Fruit fly (Drosophila melanogaster): ENCODE measurements around the gene CG14443.
A peak's percentile ranks its signal among the peaks of the same experiment; 100 is the strongest.

Gene CG14443

dm6 chrX:6590681-6591289 is 43.0 kb upstream of the CG14443 start, which contains the start of gene Pat1 (continued):
- TF ChIP-seq CG8319 (GFP tag; optimal IDR thresholded peaks at IDR 0.05) (no peak), topi (GFP tag; optimal IDR thresholded peaks at IDR 0.05) (no peak), salr (GFP tag; optimal IDR thresholded peaks at IDR 0.05) (no peak), CG31627 (GFP tag; optimal IDR thresholded peaks at IDR 0.05) (no peak), Met (GFP tag; optimal IDR thresholded peaks at IDR 0.05) (no peak), CG7368 (GFP tag; optimal IDR thresholded peaks at IDR 0.05) (no peak), OdsH (GFP tag; optimal IDR thresholded peaks at IDR 0.05) (no peak), CG10631 (GFP tag; optimal IDR thresholded peaks at IDR 0.05) (no peak), CG3032 (tag; optimal IDR thresholded peaks at IDR 0.05) (no peak), Hr38 (GFP tag; optimal IDR thresholded peaks at IDR 0.05) (no peak)

- TF ChIP-seq CG6163 (GFP tag; IDR thresholded peaks at IDR 0.05) (peak; percentile 51; the same call in 1 of the 3 replicates), Eip75B (GFP tag; optimal IDR thresholded peaks at IDR 0.05) (peak; percentile 19), CG6792 (GFP tag; optimal IDR thresholded peaks at IDR 0.05) (peak; percentile 9), Eip78C (GFP tag) (peak; percentile 87), ss (GFP tag; optimal IDR thresholded peaks at IDR 0.05) (peak; percentile 18 to 60), Hr38 (GFP tag; optimal IDR thresholded peaks at IDR 0.05) (no peak), CG6808 (GFP tag; optimal IDR thresholded peaks at IDR 0.05) (peak; percentile 24), CG34406 (GFP tag; optimal IDR thresholded peaks at IDR 0.05) (peak; percentile 39), fkh (GFP tag; optimal IDR thresholded peaks at IDR 0.05) (peak; percentile 83), salr (GFP tag; optimal IDR thresholded peaks at IDR 0.05) (peak in 1 of 2 experiments; percentile 4), Ets96B (tag; optimal IDR thresholded peaks at IDR 0.05) (no peak), CG7368 (GFP tag; optimal IDR thresholded peaks at IDR 0.05) (peak; percentile 7), CG16779 (tag; optimal IDR thresholded peaks at IDR 0.05) (no peak), svp (GFP tag) (peak; percentile 76)
Measured at dm6 chrX:6592093-6592492, 41.7 kb upstream of the CG14443 start.

DNA sequence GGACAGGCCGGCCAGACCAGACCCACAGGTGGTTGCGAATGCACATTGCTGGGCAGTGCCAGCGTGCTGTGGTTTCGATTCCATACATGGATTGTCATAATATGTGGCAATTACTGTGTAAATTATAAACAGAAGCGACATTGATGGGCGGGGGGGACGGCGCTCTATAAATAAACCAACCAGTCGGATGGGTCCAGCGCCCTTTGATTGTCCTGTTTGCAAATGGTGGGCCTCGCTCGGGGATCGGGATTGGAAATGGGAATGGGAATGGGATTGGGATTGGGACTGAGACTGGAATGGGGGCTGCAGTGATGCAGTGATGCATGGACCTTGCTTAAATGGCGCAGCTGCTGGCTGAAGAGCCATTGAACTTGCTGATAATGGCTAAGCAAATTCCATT is 41.0 kb upstream of the CG14443 start:
- TF ChIP-seq achi (GFP tag; optimal IDR thresholded peaks at IDR 0.05), result no peak
- no peak for TF ChIP-seq CG8119 (GFP tag; IDR thresholded peaks at IDR 0.05)
- TF ChIP-seq CG9139 (GFP tag; optimal IDR thresholded peaks at IDR 0.05), result peak; percentile 43
- no peak for TF ChIP-seq CG16779 (tag; optimal IDR thresholded peaks at IDR 0.05)
- TF ChIP-seq salr (GFP tag; optimal IDR thresholded peaks at IDR 0.05), result peak in 1 of 2 experiments; percentile 4
- peak; percentile 25 for TF ChIP-seq dsx (GFP tag; optimal IDR thresholded peaks at IDR 0.05; ENCODE audit: poor library complexity, severe bottlenecking)
- TF ChIP-seq Sox14 (GFP tag; optimal IDR thresholded peaks at IDR 0.05), result no peak
- TF ChIP-seq Hr4 (GFP tag; optimal IDR thresholded peaks at IDR 0.05), result no peak
- no peak for TF ChIP-seq CG8632 (GFP tag; optimal IDR thresholded peaks at IDR 0.05)
- peak; percentile 23 for TF ChIP-seq CG6808 (GFP tag; optimal IDR thresholded peaks at IDR 0.05)
- no peak for TF ChIP-seq OdsH (GFP tag; optimal IDR thresholded peaks at IDR 0.05)
- TF ChIP-seq ss (GFP tag; optimal IDR thresholded peaks at IDR 0.05), result peak; percentile 52 to 65
- TF ChIP-seq CG4318 (GFP tag; optimal IDR thresholded peaks at IDR 0.05), result no peak
- TF ChIP-seq CG1621 (tag; optimal IDR thresholded peaks at IDR 0.05), result peak; percentile 29
- TF ChIP-seq CG6163 (GFP tag; IDR thresholded peaks at IDR 0.05), result 0 out of 3 replicates have a peak, but pooled peaks have one; percentile 6
- TF ChIP-seq net (GFP tag; optimal IDR thresholded peaks at IDR 0.05), result no peak
- no peak for TF ChIP-seq lz (GFP tag; optimal IDR thresholded peaks at IDR 0.05)
- TF ChIP-seq spab (GFP tag; optimal IDR thresholded peaks at IDR 0.05), result peak; percentile 17

- no peak for TF ChIP-seq CG34406 (GFP tag; optimal IDR thresholded peaks at IDR 0.05)
- no peak for TF ChIP-seq Met (GFP tag; optimal IDR thresholded peaks at IDR 0.05)
- TF ChIP-seq eg (GFP tag; IDR thresholded peaks at IDR 0.05), result no peak
- TF ChIP-seq Sox15 (GFP tag; optimal IDR thresholded peaks at IDR 0.05), result no peak
- no peak for TF ChIP-seq Gug (GFP tag; IDR thresholded peaks at IDR 0.05)
- no peak for TF ChIP-seq CG32006 (GFP tag; optimal IDR thresholded peaks at IDR 0.05)
- no peak for TF ChIP-seq CG10669 (GFP tag; optimal IDR thresholded peaks at IDR 0.05)
- TF ChIP-seq CG31627 (GFP tag; optimal IDR thresholded peaks at IDR 0.05), result no peak
- TF ChIP-seq Ets96B (tag; optimal IDR thresholded peaks at IDR 0.05), result no peak
Measured at dm6 chrX:6596788-6597187, 37.0 kb upstream of the CG14443 start, which contains the start of gene APC7. Gene APC7, plus strand, starts transcription at chrX:6597088.
